In the genomic region with DNA sequence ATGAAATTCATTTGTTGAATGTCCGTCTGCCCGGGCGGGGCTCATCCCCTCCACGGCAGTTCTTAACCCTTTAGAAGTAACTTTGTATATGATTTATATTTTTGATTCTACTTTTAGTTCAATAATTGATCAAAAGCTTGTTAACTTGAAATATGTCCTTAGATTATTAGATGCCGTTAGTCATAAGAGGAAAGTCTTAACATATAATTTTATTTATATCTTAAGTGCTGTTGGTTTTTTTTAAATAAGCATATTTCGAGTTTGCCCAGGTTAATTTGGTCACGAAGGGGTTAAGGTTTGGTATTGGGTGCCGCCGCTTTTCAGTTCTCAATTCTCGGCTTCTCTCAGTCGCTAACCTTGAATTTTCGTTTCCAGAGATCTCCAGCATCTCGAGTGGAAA, we compare ENCODE assay signal across 4 fruit fly cellular contexts.
TF ChIP-seq lines count a peak whose summit lies in the region.

No protein-coding gene starts in this region.

- no peak for TF ChIP-seq CTCF in whole organism, embryonic (GFP tag; optimal IDR thresholded peaks at IDR 0.05; lab: Kevin White, UChicago)

TF ChIP-seq in whole organism, embryonic, 481 proteins besides CTCF, POLR2A, EP300 and RAD21:
- TF ChIP-seq CG10654 (GFP tag; optimal IDR thresholded peaks at IDR 0.05; lab: Kevin White, UChicago) (no peak), nom (GFP tag; optimal IDR thresholded peaks at IDR 0.05; lab: Kevin White, UChicago) (peak; percentile 72), CG16815 (GFP tag; optimal IDR thresholded peaks at IDR 0.05; lab: Kevin White, UChicago) (no peak), CG12155 (GFP tag; optimal IDR thresholded peaks at IDR 0.05; lab: Kevin White, UChicago) (no peak), corto (GFP tag; optimal IDR thresholded peaks at IDR 0.05; lab: Kevin White, UChicago) (peak; percentile 21), bsh (GFP tag; optimal IDR thresholded peaks at IDR 0.05; lab: Kevin White, UChicago) (peak in 1 of 2 experiments; percentile 12), lbe (GFP tag; optimal IDR thresholded peaks at IDR 0.05; lab: Kevin White, UChicago) (peak; percentile 43), CG18599 (GFP tag; optimal IDR thresholded peaks at IDR 0.05; lab: Kevin White, UChicago) (no peak), mirr (GFP tag; optimal IDR thresholded peaks at IDR 0.05; lab: Kevin White, UChicago) (no peak), chm (GFP tag; IDR thresholded peaks at IDR 0.05; lab: Robert Waterston, UW) (no peak)
TF ChIP-seq in whole organism, embryonic: peak in this region for 4.

TF ChIP-seq in whole organism, prepupa, 60 proteins besides CTCF, POLR2A, EP300 and RAD21 (continues in another document):
- TF ChIP-seq Eip75B (GFP tag; optimal IDR thresholded peaks at IDR 0.05; lab: Kevin White, UChicago) (peak; percentile 72), CG6276 (GFP tag; optimal IDR thresholded peaks at IDR 0.05; lab: Kevin White, UChicago) (no peak), Met (GFP tag; optimal IDR thresholded peaks at IDR 0.05; lab: Kevin White, UChicago) (peak; percentile 85), CG7368 (GFP tag; optimal IDR thresholded peaks at IDR 0.05; lab: Kevin White, UChicago) (peak; percentile 63), ss (GFP tag; optimal IDR thresholded peaks at IDR 0.05; lab: Kevin White, UChicago) (peak; percentile 81 to 85), CG3032 (tag; optimal IDR thresholded peaks at IDR 0.05; lab: Kevin White, UChicago) (peak; percentile 91), achi (GFP tag; optimal IDR thresholded peaks at IDR 0.05; lab: Kevin White, UChicago) (peak; percentile 62), fkh (GFP tag; optimal IDR thresholded peaks at IDR 0.05; lab: Kevin White, UChicago) (no peak), lz (GFP tag; optimal IDR thresholded peaks at IDR 0.05; lab: Kevin White, UChicago) (peak; percentile 67), CG15336 (GFP tag; IDR thresholded peaks at IDR 0.05; lab: Robert Waterston, UW) (no peak), CG32006 (GFP tag; optimal IDR thresholded peaks at IDR 0.05; lab: Kevin White, UChicago) (no peak), CG10669 (GFP tag; optimal IDR thresholded peaks at IDR 0.05; lab: Kevin White, UChicago) (peak; percentile 83), fd59A (GFP tag; optimal IDR thresholded peaks at IDR 0.05; lab: Kevin White, UChicago) (peak; percentile 87), CG9139 (GFP tag; optimal IDR thresholded peaks at IDR 0.05; lab: Kevin White, UChicago) (peak; percentile 74), esn (GFP tag; optimal IDR thresholded peaks at IDR 0.05; lab: Kevin White, UChicago) (peak; percentile 86), cyc (GFP tag; optimal IDR thresholded peaks at IDR 0.05; lab: Kevin White, UChicago) (peak; percentile 67), CG6808 (GFP tag; optimal IDR thresholded peaks at IDR 0.05; lab: Kevin White, UChicago) (peak; percentile 89), dsx (GFP tag; optimal IDR thresholded peaks at IDR 0.05; lab: Kevin White, UChicago; ENCODE audit: poor library complexity, severe bottlenecking) (peak; percentile 85), vri (GFP tag; optimal IDR thresholded peaks at IDR 0.05; lab: Kevin White, UChicago) (peak; percentile 76), CG6854 (GFP tag; optimal IDR thresholded peaks at IDR 0.05; lab: Kevin White, UChicago) (peak; percentile 10), Eip93F (GFP tag; optimal IDR thresholded peaks at IDR 0.05; lab: Kevin White, UChicago) (peak; percentile 20), Hr38 (GFP tag; optimal IDR thresholded peaks at IDR 0.05; lab: Kevin White, UChicago) (no peak), CG6163 (GFP tag; IDR thresholded peaks at IDR 0.05; lab: Robert Waterston, UW) (peak; percentile 48; the same call in 1 of the 3 replicates), svp (GFP tag; lab: Kevin White, UChicago) (peak; percentile 91), eg (GFP tag; IDR thresholded peaks at IDR 0.05; lab: Robert Waterston, UW) (no peak)

TF ChIP-seq in whole organism, pupa, 21 proteins besides CTCF, POLR2A, EP300 and RAD21:
- TF ChIP-seq CG14655 (GFP tag; optimal IDR thresholded peaks at IDR 0.05; lab: Kevin White, UChicago): peak; percentile 21
- TF ChIP-seq fd96Ca (GFP tag; IDR thresholded peaks at IDR 0.05; lab: Robert Waterston, UW): no peak
- TF ChIP-seq CG34367 (tag; optimal IDR thresholded peaks at IDR 0.05; lab: Kevin White, UChicago): peak; percentile 86
- TF ChIP-seq CG12605 (GFP tag; IDR thresholded peaks at IDR 0.05; lab: Robert Waterston, UW): no peak
- peak; percentile 36 for TF ChIP-seq Pif1B (GFP tag; optimal IDR thresholded peaks at IDR 0.05; lab: Kevin White, UChicago)
- peak; percentile 74 for TF ChIP-seq D1 (tag; optimal IDR thresholded peaks at IDR 0.05; lab: Kevin White, UChicago)
- TF ChIP-seq CG13204 (GFP tag; optimal IDR thresholded peaks at IDR 0.05; lab: Kevin White, UChicago): peak; percentile 38
- TF ChIP-seq CG17806 (tag; optimal IDR thresholded peaks at IDR 0.05; lab: Kevin White, UChicago): peak; percentile 85
- TF ChIP-seq CG10348 (GFP tag; IDR thresholded peaks at IDR 0.05; lab: Robert Waterston, UW): no peak
- peak; percentile 51 for TF ChIP-seq Pif1A (GFP tag; optimal IDR thresholded peaks at IDR 0.05; lab: Kevin White, UChicago)
- peak; percentile 66 for TF ChIP-seq Snoo (tag; optimal IDR thresholded peaks at IDR 0.05; lab: Kevin White, UChicago)
- TF ChIP-seq CG4496 (GFP tag; IDR thresholded peaks at IDR 0.05; lab: Robert Waterston, UW): no peak
- TF ChIP-seq CG8301 (tag; optimal IDR thresholded peaks at IDR 0.05; lab: Kevin White, UChicago): no peak
- TF ChIP-seq gl (tag; optimal IDR thresholded peaks at IDR 0.05; lab: Kevin White, UChicago): peak; percentile 63
- peak; percentile 92 for TF ChIP-seq CG8159 (tag; optimal IDR thresholded peaks at IDR 0.05; lab: Kevin White, UChicago)
- TF ChIP-seq rn (GFP tag; IDR thresholded peaks at IDR 0.05; lab: Robert Waterston, UW): no peak
- TF ChIP-seq EcR (GFP tag; optimal IDR thresholded peaks at IDR 0.05; lab: Kevin White, UChicago): no peak
- TF ChIP-seq CG32121 (GFP tag; IDR thresholded peaks at IDR 0.05; lab: Robert Waterston, UW): no peak
- TF ChIP-seq CG9948 (tag; optimal IDR thresholded peaks at IDR 0.05; lab: Kevin White, UChicago): peak; percentile 88
- no peak for TF ChIP-seq Ets98B (GFP tag; IDR thresholded peaks at IDR 0.05; lab: Robert Waterston, UW)
- TF ChIP-seq CG15710 (tag; optimal IDR thresholded peaks at IDR 0.05; lab: Kevin White, UChicago): peak; percentile 94

TF ChIP-seq in whole organism, wandering third instar larva, 38 proteins besides CTCF, POLR2A, EP300 and RAD21 (continues in another document):
- TF ChIP-seq sv (GFP tag; optimal IDR thresholded peaks at IDR 0.05; lab: Kevin White, UChicago): no peak
- TF ChIP-seq dl (GFP tag; optimal IDR thresholded peaks at IDR 0.05; lab: Kevin White, UChicago; ENCODE audit: insufficient read depth in 1 of 2, partially characterized antibody in 2 of 2): no peak
- TF ChIP-seq fru (GFP tag; optimal IDR thresholded peaks at IDR 0.05; lab: Kevin White, UChicago): peak; percentile 85
- peak; percentile 75 for TF ChIP-seq br (GFP tag; optimal IDR thresholded peaks at IDR 0.05; lab: Kevin White, UChicago)
- no peak for TF ChIP-seq Myc (optimal IDR thresholded peaks at IDR 0.05; lab: Kevin White, UChicago)
- peak; percentile 39 for TF ChIP-seq brk (GFP tag; optimal IDR thresholded peaks at IDR 0.05; lab: Kevin White, UChicago)
- peak in 1 of 2 experiments; percentile 83 for TF ChIP-seq foxo (GFP tag; optimal IDR thresholded peaks at IDR 0.05; lab: Kevin White, UChicago)
- TF ChIP-seq h (GFP tag; optimal IDR thresholded peaks at IDR 0.05; lab: Kevin White, UChicago): peak; percentile 83
- no peak for TF ChIP-seq pan (optimal IDR thresholded peaks at IDR 0.05; lab: Kevin White, UChicago)
- TF ChIP-seq CrebA (GFP tag; optimal IDR thresholded peaks at IDR 0.05; lab: Kevin White, UChicago; ENCODE audit: borderline replicate concordance): no peak
- TF ChIP-seq usp (GFP tag; optimal IDR thresholded peaks at IDR 0.05; lab: Kevin White, UChicago): no peak
- peak; percentile 71 for TF ChIP-seq CG9705 (GFP tag; optimal IDR thresholded peaks at IDR 0.05; lab: Kevin White, UChicago)
- TF ChIP-seq dsf (GFP tag; optimal IDR thresholded peaks at IDR 0.05; lab: Kevin White, UChicago; ENCODE audit: borderline replicate concordance): no peak
- TF ChIP-seq OdsH (GFP tag; optimal IDR thresholded peaks at IDR 0.05; lab: Kevin White, UChicago): peak; percentile 74
- TF ChIP-seq HLH106 (tag; optimal IDR thresholded peaks at IDR 0.05; lab: Kevin White, UChicago): peak; percentile 90
- TF ChIP-seq Dfd (GFP tag; optimal IDR thresholded peaks at IDR 0.05; lab: Kevin White, UChicago): no peak
- TF ChIP-seq psq (GFP tag; optimal IDR thresholded peaks at IDR 0.05; lab: Kevin White, UChicago): peak; percentile 80
- TF ChIP-seq Rel (GFP tag; optimal IDR thresholded peaks at IDR 0.05; lab: Kevin White, UChicago): no peak
- TF ChIP-seq Rel (tag; optimal IDR thresholded peaks at IDR 0.05; lab: Kevin White, UChicago): peak; percentile 43
- TF ChIP-seq sage (GFP tag; optimal IDR thresholded peaks at IDR 0.05; lab: Kevin White, UChicago): peak; percentile 70
- no peak for TF ChIP-seq Hr83 (GFP tag; optimal IDR thresholded peaks at IDR 0.05; lab: Kevin White, UChicago; ENCODE audit: poor library complexity, severe bottlenecking)
- TF ChIP-seq CG32264 (GFP tag; optimal IDR thresholded peaks at IDR 0.05; lab: Kevin White, UChicago): peak; percentile 25
- peak; percentile 67 for TF ChIP-seq Hnf4 (GFP tag; optimal IDR thresholded peaks at IDR 0.05; lab: Kevin White, UChicago)
- TF ChIP-seq Vsx2 (GFP tag; optimal IDR thresholded peaks at IDR 0.05; lab: Kevin White, UChicago; ENCODE audit: partially characterized antibody): no peak
- peak; percentile 58 for TF ChIP-seq woc (GFP tag; optimal IDR thresholded peaks at IDR 0.05; lab: Kevin White, UChicago)
- TF ChIP-seq Mio (GFP tag; optimal IDR thresholded peaks at IDR 0.05; lab: Kevin White, UChicago): no peak
- TF ChIP-seq tai (GFP tag; optimal IDR thresholded peaks at IDR 0.05; lab: Kevin White, UChicago): no peak
- TF ChIP-seq N (GFP tag; optimal IDR thresholded peaks at IDR 0.05; lab: Kevin White, UChicago): no peak
- TF ChIP-seq dmrt93B (GFP tag; optimal IDR thresholded peaks at IDR 0.05; lab: Kevin White, UChicago): peak; percentile 67
- TF ChIP-seq Dif (GFP tag; optimal IDR thresholded peaks at IDR 0.05; lab: Kevin White, UChicago; ENCODE audit: partially characterized antibody): no peak
- TF ChIP-seq rgr (GFP tag; optimal IDR thresholded peaks at IDR 0.05; lab: Kevin White, UChicago): peak; percentile 71
- no peak for TF ChIP-seq Hr78 (GFP tag; optimal IDR thresholded peaks at IDR 0.05; lab: Kevin White, UChicago)
- no peak for TF ChIP-seq jim (GFP tag; optimal IDR thresholded peaks at IDR 0.05; lab: Kevin White, UChicago)
- TF ChIP-seq GATAd (GFP tag; optimal IDR thresholded peaks at IDR 0.05; lab: Kevin White, UChicago): no peak
- peak; percentile 72 for TF ChIP-seq ey (GFP tag; optimal IDR thresholded peaks at IDR 0.05; lab: Kevin White, UChicago)
- TF ChIP-seq Abd-B (GFP tag; optimal IDR thresholded peaks at IDR 0.05; lab: Kevin White, UChicago): no peak
- no peak for TF ChIP-seq lola (GFP tag; optimal IDR thresholded peaks at IDR 0.05; lab: Kevin White, UChicago)
